Worm (Caenorhabditis elegans) whole organism, early embryonic: ENCODE data around the gene fbxa-152.

ENCODE experiments used
- B0310.2 ChIP-seq: sonication (generic microtip); optimal IDR thresholded peaks from 2 replicates; lab custom pipeline; 2016; ENCODE audit warnings: mild to moderate bottlenecking, missing genetic modification characterization, missing compliant biosample characterization
- F13C5.2 ChIP-seq: sonication (generic microtip); optimal IDR thresholded peaks from 2 replicates; lab custom pipeline; 2017; ENCODE audit warnings: mild to moderate bottlenecking, missing genetic modification characterization, inconsistent platforms, missing compliant biosample characterization
- aly-1 ChIP-seq: sonication (generic microtip); optimal IDR thresholded peaks from 2 replicates; lab custom pipeline; 2016; ENCODE audit warnings: missing genetic modification characterization, missing compliant biosample characterization
- ama-1 ChIP-seq: fragments of 150-350 bp; optimal IDR thresholded peaks from 2 replicates; lab custom pipeline; 2014
- ceh-13 ChIP-seq: fragments of 200-800 bp; sonication (Bioruptor generic); optimal IDR thresholded peaks from 2 replicates; lab custom pipeline; 2018; ENCODE audit warnings: mild to moderate bottlenecking, missing genetic modification characterization, missing compliant biosample characterization
- ceh-36 ChIP-seq: sonication (generic microtip); optimal IDR thresholded peaks from 2 replicates; lab custom pipeline; 2016; ENCODE audit warnings: missing genetic modification characterization, inconsistent platforms, missing compliant biosample characterization
- ets-7 ChIP-seq: sonication (generic microtip); optimal IDR thresholded peaks from 2 replicates; lab custom pipeline; 2016; ENCODE audit warnings: missing genotype, missing genetic modification characterization, missing compliant biosample characterization
- flt-1 ChIP-seq: fragments of 200-800 bp; sonication (Bioruptor generic); IDR thresholded peaks from 2 replicates; pipeline ENCODE4 v1.3.6; 2022; ENCODE audit warnings: missing genetic modification characterization, missing compliant biosample characterization
- hmbx-1 ChIP-seq: sonication (generic microtip); optimal IDR thresholded peaks from 2 replicates; lab custom pipeline; 2016; ENCODE audit warnings: mild to moderate bottlenecking, missing genetic modification characterization, missing compliant biosample characterization
- hmg-4 ChIP-seq: fragments of 200-800 bp; sonication (Bioruptor generic); optimal IDR thresholded peaks from 2 replicates; lab custom pipeline; 2018; ENCODE audit warnings: mild to moderate bottlenecking, missing genetic modification characterization, missing compliant biosample characterization
- hnd-1 ChIP-seq: sonication (generic microtip); optimal IDR thresholded peaks from 2 replicates; lab custom pipeline; 2016; ENCODE audit warnings: missing genetic modification characterization, missing compliant biosample characterization
- pes-1 ChIP-seq: fragments of 200-800 bp; sonication (Bioruptor generic); IDR thresholded peaks from 2 replicates; pipeline ENCODE4 v1.3.6; 2022; ENCODE audit warnings: missing genetic modification reagents, missing genetic modification characterization, missing compliant biosample characterization
- scrt-1 ChIP-seq: fragments of 200-800 bp; sonication (Bioruptor generic); IDR thresholded peaks from 2 replicates; pipeline ENCODE4 v1.3.6; 2022; ENCODE audit warnings: missing genetic modification characterization, missing compliant biosample characterization
- sea-1 ChIP-seq: fragments of 200-800 bp; sonication (Bioruptor generic); conservative IDR thresholded peaks from 2 replicates; pipeline ENCODE4 v1.3.6; 2022; ENCODE audit warnings: missing genetic modification characterization, missing compliant biosample characterization
- tbx-11 ChIP-seq: fragments of 200-800 bp; sonication (Bioruptor generic); IDR thresholded peaks from 2 replicates; pipeline ENCODE4 v1.3.6; 2022; ENCODE audit warnings: missing genetic modification characterization, missing compliant biosample characterization
- tbx-37 ChIP-seq: fragments of 200-800 bp; sonication (Bioruptor generic); conservative IDR thresholded peaks from 2 replicates; pipeline ENCODE4 v1.3.6; 2022; ENCODE audit warnings: missing genetic modification reagents, missing genetic modification characterization, missing compliant biosample characterization
- tra-4 ChIP-seq: sonication (generic microtip); optimal IDR thresholded peaks from 2 replicates; lab custom pipeline; 2017; ENCODE audit warnings: missing genetic modification characterization, missing compliant biosample characterization

Gene fbxa-152

DNA sequence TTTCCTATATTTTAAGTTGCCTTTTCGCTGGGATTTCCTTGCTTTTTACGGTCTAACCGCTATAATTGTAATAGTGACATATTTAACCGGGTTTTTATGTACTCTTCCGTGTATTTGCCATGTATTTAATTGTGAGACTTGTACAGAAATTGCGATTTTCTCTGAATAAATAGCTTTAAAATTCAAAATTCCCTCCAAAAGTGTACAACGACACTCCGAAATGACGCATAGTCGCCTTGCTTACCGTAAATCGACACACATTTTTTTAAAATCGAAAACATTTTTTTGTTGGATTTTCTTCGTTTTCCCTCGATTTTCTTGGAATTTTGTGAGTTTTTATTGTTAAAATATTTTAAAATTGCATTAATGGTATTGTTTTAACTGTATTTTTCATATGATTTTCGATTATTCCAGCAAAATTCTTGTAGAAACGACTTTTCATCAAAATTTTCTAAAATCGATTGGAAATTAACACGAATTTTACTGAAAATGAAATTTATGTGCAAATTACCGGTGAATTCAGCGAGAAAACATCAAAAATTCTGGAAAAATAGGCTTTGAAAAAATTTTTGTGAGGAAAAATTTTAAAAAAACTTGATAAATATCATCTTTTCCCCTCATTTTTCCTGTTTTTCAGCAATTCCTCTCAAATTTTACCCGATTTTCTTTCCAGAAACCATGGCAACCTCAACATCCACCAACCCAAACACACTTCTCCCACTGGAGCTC, 32.3 kb downstream of the fbxa-152 start, which contains the start of gene lsm-5:
TSS of gene lsm-5 (plus strand) at position 679 of the 729 bp plus-strand sequence.
- TF ChIP-seq ama-1 (lab: Kevin White, UChicago) (no peak), hmbx-1 (tag; lab: Kevin White, UChicago) (no peak), tbx-11 (no peak), aly-1 (tag; lab: Kevin White, UChicago) (no peak), pes-1 (GFP tag; lab: Robert Waterston, UW) (no peak), ets-7 (tag; lab: Kevin White, UChicago) (no peak), hnd-1 (no peak), flt-1 (GFP tag; lab: Robert Waterston, UW) (no peak), ceh-13 (GFP tag; lab: Kevin White, UChicago) (no peak), tra-4 (no peak), hmg-4 (no peak), sea-1 (GFP tag; lab: Robert Waterston, UW) (no peak)

DNA sequence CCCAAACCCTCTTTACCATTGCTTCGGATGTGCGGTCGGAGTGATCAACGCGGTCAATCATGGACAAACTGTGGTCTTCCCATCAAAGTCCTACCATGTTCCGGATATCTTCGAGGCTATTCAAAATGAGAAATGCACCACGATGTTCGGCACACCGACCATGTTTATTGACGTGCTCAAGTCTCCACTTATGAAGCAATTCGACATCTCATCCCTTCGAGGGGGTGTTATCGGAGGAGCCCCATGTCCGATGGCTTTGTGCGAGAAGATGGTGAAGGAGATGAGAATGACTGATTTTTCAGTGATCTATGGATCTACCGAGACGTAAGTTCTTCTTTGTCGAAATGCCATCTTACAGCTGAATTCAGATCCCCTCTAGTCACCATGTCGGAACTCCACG, 33.8 kb downstream of the fbxa-152 start:
- no peak for TF ChIP-seq aly-1 (tag; lab: Kevin White, UChicago)
- no peak for TF ChIP-seq tra-4
- TF ChIP-seq B0310.2: no peak
- no peak for TF ChIP-seq ceh-13 (GFP tag; lab: Kevin White, UChicago)
- no peak for TF ChIP-seq hnd-1
- TF ChIP-seq hmbx-1 (tag; lab: Kevin White, UChicago): no peak
- TF ChIP-seq sea-1 (GFP tag; lab: Robert Waterston, UW): no peak
- TF ChIP-seq F13C5.2 (tag; lab: Kevin White, UChicago): no peak
- no peak for TF ChIP-seq hmg-4
- TF ChIP-seq pes-1 (GFP tag; lab: Robert Waterston, UW): no peak

DNA sequence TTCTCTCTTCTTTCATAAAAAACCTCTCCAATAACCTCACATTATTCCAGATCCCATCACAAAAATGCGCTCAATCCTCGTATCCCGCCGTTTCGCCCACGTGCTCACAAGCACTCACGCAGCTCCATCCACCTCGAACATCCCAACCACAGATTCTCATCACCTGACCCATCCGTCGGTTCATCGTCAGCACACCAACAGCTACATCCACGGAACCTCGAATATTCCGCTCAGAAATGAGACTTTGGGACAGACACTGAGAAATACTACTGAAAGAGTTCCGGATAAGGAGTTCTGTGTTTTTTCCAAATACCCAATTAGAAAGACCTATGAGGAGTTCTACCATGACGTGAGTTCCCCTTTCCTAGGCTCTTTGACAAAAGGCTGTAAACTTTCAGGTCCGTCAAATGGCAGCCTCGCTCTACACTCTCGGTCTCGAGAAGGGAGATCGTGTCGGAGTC, 34.8 kb downstream of the fbxa-152 start, which contains the start of gene acs-2:
TSS of gene acs-2 (plus strand) at position 51 of the 461 bp plus-strand sequence.
- TF ChIP-seq sea-1 (GFP tag; lab: Robert Waterston, UW): no peak
- TF ChIP-seq hnd-1: no peak
- TF ChIP-seq ceh-13 (GFP tag; lab: Kevin White, UChicago): no peak
- no peak for TF ChIP-seq F13C5.2 (tag; lab: Kevin White, UChicago)
- no peak for TF ChIP-seq pes-1 (GFP tag; lab: Robert Waterston, UW)
- TF ChIP-seq scrt-1 (GFP tag; lab: Robert Waterston, UW): no peak
- no peak for TF ChIP-seq tra-4
- no peak for TF ChIP-seq ceh-36 (tag; lab: Kevin White, UChicago)
- no peak for TF ChIP-seq aly-1 (tag; lab: Kevin White, UChicago)
- no peak for TF ChIP-seq ets-7 (tag; lab: Kevin White, UChicago)

DNA sequence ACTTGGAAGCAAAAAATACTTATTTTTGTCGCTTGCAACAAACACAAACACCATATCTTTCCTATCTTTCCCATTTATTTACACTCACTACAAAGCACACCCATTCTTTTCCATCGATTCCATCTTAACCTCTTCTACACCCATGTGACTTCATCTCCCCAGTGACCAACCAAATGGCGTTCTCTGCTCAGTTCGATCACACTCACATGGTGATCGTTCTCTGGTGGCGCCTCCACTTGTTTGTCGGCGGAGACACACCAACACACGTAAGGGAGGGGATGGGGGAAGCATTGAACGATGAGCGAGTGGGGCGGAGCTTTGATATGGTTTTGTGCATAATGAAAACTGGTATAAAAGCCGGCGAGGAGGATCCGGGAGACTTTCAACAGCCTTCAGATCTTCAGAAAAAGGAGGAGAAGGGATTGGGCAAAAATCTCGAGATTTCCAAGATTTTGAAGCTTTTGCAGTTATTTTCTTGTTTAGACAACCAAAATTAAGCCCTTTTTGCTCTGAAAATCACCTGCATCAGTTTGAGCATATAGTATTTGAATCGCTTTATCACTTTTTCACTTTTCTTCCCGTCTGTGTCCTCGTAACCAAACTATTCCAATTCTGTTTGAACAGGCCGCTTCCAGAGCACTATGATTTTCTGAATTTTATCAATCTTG, 35.5 kb downstream of the fbxa-152 start:
- TF ChIP-seq tbx-11 (no peak), tra-4 (no peak), pes-1 (GFP tag; lab: Robert Waterston, UW) (no peak), ceh-13 (GFP tag; lab: Kevin White, UChicago) (no peak), flt-1 (GFP tag; lab: Robert Waterston, UW) (no peak), ceh-36 (tag; lab: Kevin White, UChicago) (no peak), hmg-4 (no peak), B0310.2 (no peak)

DNA sequence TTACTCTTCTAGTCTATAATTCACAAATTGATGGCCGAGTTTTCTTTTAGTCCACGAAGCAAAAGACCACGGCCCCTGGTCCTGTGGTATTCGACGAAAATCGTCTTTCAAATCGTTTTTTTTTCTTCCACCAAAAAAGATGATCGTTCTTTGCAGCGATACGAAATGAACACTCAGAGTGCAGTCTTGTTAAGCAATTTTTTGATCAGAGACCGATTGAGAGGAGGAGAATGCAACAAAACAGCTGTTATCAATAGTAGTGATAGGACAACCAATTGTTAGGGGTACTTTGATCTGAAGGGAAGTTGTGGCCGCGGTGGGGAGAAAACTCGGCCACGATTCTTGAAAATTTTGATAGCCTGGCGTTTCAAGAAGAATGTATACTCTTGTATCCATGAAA, 38.2 kb downstream of the fbxa-152 start:
- TF ChIP-seq hnd-1: no peak
- no peak for TF ChIP-seq aly-1 (tag; lab: Kevin White, UChicago)
- TF ChIP-seq hmbx-1 (tag; lab: Kevin White, UChicago): no peak
- no peak for TF ChIP-seq ets-7 (tag; lab: Kevin White, UChicago)
- no peak for TF ChIP-seq B0310.2
- no peak for TF ChIP-seq flt-1 (GFP tag; lab: Robert Waterston, UW)
- no peak for TF ChIP-seq tbx-37 (GFP tag; lab: Robert Waterston, UW)
- no peak for TF ChIP-seq hmg-4

DNA sequence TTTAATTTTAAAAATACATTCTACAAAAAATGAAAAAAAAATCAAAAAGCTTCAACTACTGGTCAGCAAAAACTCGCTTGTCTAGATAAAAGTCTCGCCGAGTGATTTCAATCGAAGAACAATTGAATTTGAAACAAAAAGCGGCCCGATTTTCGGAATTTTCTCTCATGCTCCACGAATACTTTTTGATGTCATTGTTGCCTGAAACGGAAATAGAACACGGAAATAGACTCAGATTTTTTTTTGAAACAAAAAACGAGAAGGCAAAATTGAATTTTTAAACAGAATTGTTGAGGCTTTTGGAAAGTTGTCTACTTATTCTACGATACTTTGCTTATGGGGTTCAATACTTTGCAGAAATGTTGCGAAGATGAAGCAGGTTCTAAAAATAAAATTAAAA, 38.7 kb downstream of the fbxa-152 start:
- TF ChIP-seq aly-1 (tag; lab: Kevin White, UChicago) (no peak), tra-4 (no peak), hnd-1 (no peak), ceh-13 (GFP tag; lab: Kevin White, UChicago) (no peak), flt-1 (GFP tag; lab: Robert Waterston, UW) (no peak), F13C5.2 (tag; lab: Kevin White, UChicago) (no peak), B0310.2 (no peak), tbx-11 (no peak), sea-1 (GFP tag; lab: Robert Waterston, UW) (no peak), ceh-36 (tag; lab: Kevin White, UChicago) (no peak), tbx-37 (GFP tag; lab: Robert Waterston, UW) (no peak), hmbx-1 (tag; lab: Kevin White, UChicago) (no peak)

DNA sequence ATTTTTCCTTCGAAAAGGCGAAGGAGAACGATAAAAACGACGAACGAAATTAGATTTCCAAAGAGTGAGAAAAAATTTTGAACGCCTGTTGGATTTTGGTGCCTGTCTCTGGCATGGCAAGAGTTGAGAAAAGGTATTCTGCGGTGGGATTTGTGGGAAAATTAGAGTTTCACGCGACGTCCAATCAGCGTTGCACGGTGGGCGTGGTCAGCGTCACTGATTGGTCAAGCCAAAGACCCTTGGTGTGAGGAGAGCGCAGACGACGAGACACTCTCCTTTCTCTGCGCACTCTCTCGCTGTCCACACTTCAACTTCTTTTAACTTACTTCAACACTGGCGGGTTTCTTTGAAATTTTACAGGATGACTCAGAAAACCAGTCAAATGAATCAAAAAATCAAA, 39.6 kb downstream of the fbxa-152 start:
- TF ChIP-seq F13C5.2 (tag; lab: Kevin White, UChicago) (no peak), hnd-1 (no peak), sea-1 (GFP tag; lab: Robert Waterston, UW) (no peak), tra-4 (no peak), hmg-4 (no peak), scrt-1 (GFP tag; lab: Robert Waterston, UW) (no peak), ama-1 (lab: Kevin White, UChicago) (no peak)
